Fruit fly (Drosophila melanogaster) whole organism, prepupa: Measurements from ENCODE around the gene Alp4.

ENCODE experiments used
- Blimp-1 ChIP-seq: fragments of 200-800 bp; sonication (Bioruptor generic); optimal IDR thresholded peaks from 3 replicates; lab custom pipeline; 2017; ENCODE audit warnings: missing biosample characterization, missing genetic modification characterization, mild to moderate bottlenecking, moderate library complexity, missing genetic modification reagents
- CG10631 ChIP-seq: fragments of 200-800 bp; sonication (Bioruptor generic); optimal IDR thresholded peaks from 2 replicates; lab custom pipeline; 2016; ENCODE audit warnings: missing biosample characterization, missing genetic modification characterization
- CG10669 ChIP-seq: fragments of 200-800 bp; sonication (Bioruptor generic); optimal IDR thresholded peaks from 3 replicates; lab custom pipeline; 2018; ENCODE audit warnings: missing biosample characterization, mild to moderate bottlenecking, missing genetic modification characterization, moderate library complexity
- CG11294 ChIP-seq: fragments of 200-800 bp; sonication (Bioruptor generic); IDR thresholded peaks from 2 replicates; pipeline ENCODE4 v1.3.6; 2022; ENCODE audit warnings: missing biosample characterization, missing genetic modification characterization
- CG11762 ChIP-seq: fragments of 200-800 bp; sonication (Bioruptor generic); optimal IDR thresholded peaks from 3 replicates; lab custom pipeline; 2016; ENCODE audit warnings: missing biosample characterization, missing genetic modification characterization; ENCODE audit not compliant: insufficient read depth
- CG11902 ChIP-seq: fragments of 200-800 bp; sonication (Bioruptor generic); optimal IDR thresholded peaks from 3 replicates; lab custom pipeline; 2016; ENCODE audit warnings: missing biosample characterization, missing genetic modification characterization
- CG15336 ChIP-seq: fragments of 200-800 bp; sonication (Bioruptor generic); IDR thresholded peaks from 2 replicates; pipeline ENCODE4 v1.3.6; 2022; ENCODE audit warnings: missing biosample characterization, missing genetic modification characterization
- CG1621 ChIP-seq: fragments of 200-800 bp; sonication (Bioruptor generic); optimal IDR thresholded peaks from 3 replicates; lab custom pipeline; 2018; ENCODE audit warnings: missing biosample characterization, mild to moderate bottlenecking, missing genetic modification characterization
- CG31627 ChIP-seq: fragments of 200-800 bp; sonication (Bioruptor generic); optimal IDR thresholded peaks from 3 replicates; lab custom pipeline; 2016; ENCODE audit warnings: missing biosample characterization, missing genetic modification characterization
- CG6792 ChIP-seq: fragments of 200-800 bp; sonication (Bioruptor generic); optimal IDR thresholded peaks from 3 replicates; lab custom pipeline; 2016; ENCODE audit warnings: missing biosample characterization, missing genetic modification characterization
- CG6808 ChIP-seq: fragments of 200-800 bp; sonication (Bioruptor generic); optimal IDR thresholded peaks from 3 replicates; lab custom pipeline; 2017; ENCODE audit warnings: missing biosample characterization, missing genetic modification characterization, mild to moderate bottlenecking, moderate library complexity, missing genetic modification reagents
- CG6854 ChIP-seq: fragments of 200-800 bp; sonication (Bioruptor generic); optimal IDR thresholded peaks from 2 replicates; lab custom pipeline; 2017; ENCODE audit warnings: missing biosample characterization, mild to moderate bottlenecking, missing genetic modification characterization
- CG7368 ChIP-seq: fragments of 200-800 bp; sonication (Bioruptor generic); optimal IDR thresholded peaks from 3 replicates; lab custom pipeline; 2016; ENCODE audit warnings: missing biosample characterization, missing genetic modification characterization
- CG8119 ChIP-seq: fragments of 200-800 bp; sonication (Bioruptor generic); IDR thresholded peaks from 3 replicates; pipeline ENCODE4 v1.3.6; 2022; ENCODE audit warnings: missing biosample characterization, missing genetic modification characterization
- Eip75B ChIP-seq: fragments of 200-800 bp; sonication (Bioruptor generic); optimal IDR thresholded peaks from 3 replicates; lab custom pipeline; 2016; ENCODE audit warnings: missing biosample characterization, missing genetic modification characterization
- Eip78C ChIP-seq: fragments of 200-800 bp; sonication (Bioruptor generic); peaks from one replicate; lab custom pipeline; 2016; ENCODE audit warnings: missing biosample characterization, missing genetic modification characterization
- Ets21C ChIP-seq: fragments of 200-800 bp; sonication (Bioruptor generic); optimal IDR thresholded peaks from 3 replicates; lab custom pipeline; 2016; ENCODE audit warnings: missing biosample characterization, missing genetic modification characterization
- Gug ChIP-seq: fragments of 200-800 bp; sonication (Bioruptor generic); IDR thresholded peaks from 2 replicates; pipeline ENCODE4 v1.3.6; 2022; ENCODE audit warnings: missing biosample characterization, missing genetic modification characterization
- Hr38 ChIP-seq: sonication (Bioruptor generic); optimal IDR thresholded peaks from 2 replicates; lab custom pipeline; 2016; ENCODE audit warnings: missing biosample characterization, missing genetic modification characterization
- Hr39 ChIP-seq: fragments of 200-800 bp; sonication (Bioruptor generic); optimal IDR thresholded peaks from 2 replicates; lab custom pipeline; 2016; ENCODE audit warnings: missing biosample characterization, missing genetic modification characterization
- Sox102F ChIP-seq: fragments of 200-800 bp; sonication (Bioruptor generic); optimal IDR thresholded peaks from 2 replicates; lab custom pipeline; 2016; ENCODE audit warnings: missing biosample characterization, mild to moderate bottlenecking, missing genetic modification characterization
- achi ChIP-seq: fragments of 200-800 bp; sonication (Bioruptor generic); optimal IDR thresholded peaks from 3 replicates; lab custom pipeline; 2016; ENCODE audit warnings: missing biosample characterization, missing genetic modification characterization
- cyc ChIP-seq: fragments of 200-800 bp; sonication (Bioruptor generic); optimal IDR thresholded peaks from 3 replicates; lab custom pipeline; 2016; ENCODE audit warnings: missing biosample characterization, missing genetic modification characterization
- dac ChIP-seq: fragments of 200-800 bp; sonication (Bioruptor generic); optimal IDR thresholded peaks from 2 replicates; lab custom pipeline; 2017; ENCODE audit warnings: missing biosample characterization, mild to moderate bottlenecking, missing genetic modification characterization
- dsx ChIP-seq: fragments of 200-800 bp; optimal IDR thresholded peaks from 3 replicates; lab custom pipeline; 2019; ENCODE audit warnings: missing biosample characterization, mild to moderate bottlenecking, missing genetic modification characterization, moderate library complexity; ENCODE audit not compliant: poor library complexity, severe bottlenecking
- eg ChIP-seq: fragments of 200-800 bp; sonication (Bioruptor generic); IDR thresholded peaks from 3 replicates; pipeline ENCODE4 v1.3.6; 2022; ENCODE audit warnings: missing biosample characterization, missing genetic modification characterization
- esn ChIP-seq: fragments of 200-800 bp; sonication (Bioruptor generic); optimal IDR thresholded peaks from 2 replicates; lab custom pipeline; 2016; ENCODE audit warnings: missing biosample characterization, mild to moderate bottlenecking, missing genetic modification characterization, moderate library complexity
- fd85E ChIP-seq: fragments of 200-800 bp; sonication (Bioruptor generic); optimal IDR thresholded peaks from 3 replicates; lab custom pipeline; 2016; ENCODE audit warnings: missing biosample characterization, missing genetic modification characterization
- fkh ChIP-seq: fragments of 200-800 bp; sonication (Bioruptor generic); optimal IDR thresholded peaks from 3 replicates; lab custom pipeline; 2017; ENCODE audit warnings: missing biosample characterization, mild to moderate bottlenecking, missing genetic modification characterization, moderate library complexity
- net ChIP-seq: fragments of 200-800 bp; sonication (Bioruptor generic); optimal IDR thresholded peaks from 3 replicates; lab custom pipeline; 2016; ENCODE audit warnings: missing biosample characterization, missing genetic modification characterization
- pdm3 ChIP-seq: fragments of 200-800 bp; sonication (Bioruptor generic); optimal IDR thresholded peaks from 3 replicates; lab custom pipeline; 2016; ENCODE audit warnings: missing biosample characterization, missing genetic modification characterization
- ss ChIP-seq, 2 experiments: fragments of 200-800 bp; sonication (Bioruptor generic); optimal IDR thresholded peaks; 2 replicates in 1 of 2; 3 replicates in 1 of 2; lab custom pipeline; 2017 to 2018; ENCODE audit warnings: mild to moderate bottlenecking in 2 of 2, missing biosample characterization in 2 of 2, missing genetic modification characterization in 2 of 2, moderate library complexity in 1 of 2
- svp ChIP-seq: fragments of 200-800 bp; sonication (Bioruptor generic); peaks from one replicate; lab custom pipeline; 2016; ENCODE audit warnings: missing biosample characterization, missing genetic modification characterization
- vri ChIP-seq: fragments of 200-800 bp; sonication (Bioruptor generic); optimal IDR thresholded peaks from 3 replicates; lab custom pipeline; 2016; ENCODE audit warnings: missing biosample characterization, mild to moderate bottlenecking, missing genetic modification characterization

Gene Alp4

DNA sequence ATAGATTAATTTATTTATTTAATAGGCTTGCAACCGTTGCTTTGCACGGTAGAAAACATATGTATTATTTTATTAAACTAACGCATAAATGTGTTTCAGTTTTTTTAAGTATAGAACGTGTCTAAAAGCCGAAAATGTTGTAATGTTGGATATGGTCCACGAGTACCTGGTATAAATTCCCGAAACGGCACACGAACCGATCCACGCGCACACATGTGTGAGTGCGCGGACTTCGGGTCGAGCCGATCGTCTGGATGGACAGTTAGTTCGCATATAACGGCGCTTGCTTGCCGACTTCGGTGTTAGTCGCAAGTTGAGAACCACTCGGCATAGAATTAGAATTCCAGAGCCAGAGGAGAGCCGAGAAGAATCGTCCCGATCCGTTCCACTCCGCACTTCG, at the start of gene Alp4:
Gene Alp4, plus strand, starts transcription at position 301 of the 400 bp plus-strand sequence.
- TF ChIP-seq CG10669 (no peak), CG11294 (GFP tag; lab: Robert Waterston, UW) (no peak), esn (no peak), CG10631 (GFP tag; lab: Kevin White, UChicago) (no peak), CG6792 (GFP tag; lab: Kevin White, UChicago) (no peak), Eip78C (GFP tag; lab: Kevin White, UChicago) (no peak), CG7368 (GFP tag; lab: Kevin White, UChicago) (no peak)

DNA sequence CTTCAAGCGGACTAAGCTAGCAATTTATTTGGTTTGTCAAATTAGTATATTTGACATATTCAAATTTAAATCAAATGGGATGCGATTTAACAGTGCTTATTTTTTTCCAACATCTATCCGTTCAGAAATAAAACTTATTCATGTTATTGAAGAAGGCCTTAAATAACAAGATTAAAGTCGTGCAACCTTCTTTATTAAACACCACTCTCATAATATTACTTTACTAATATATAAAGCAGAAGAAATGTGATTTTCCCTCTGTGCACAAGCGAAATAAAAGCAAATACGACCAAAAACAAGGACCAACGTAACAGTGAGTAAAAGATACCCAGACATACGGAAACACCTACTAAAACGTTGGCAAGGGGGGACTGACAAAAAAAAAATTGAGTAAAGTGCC, 42.1 kb upstream of the Alp4 start:
- TF ChIP-seq Eip75B (GFP tag; lab: Kevin White, UChicago) (no peak), Ets21C (GFP tag; lab: Kevin White, UChicago) (no peak), svp (peak; percentile 70), pdm3 (GFP tag; lab: Kevin White, UChicago) (peak; percentile 7), Eip78C (GFP tag; lab: Kevin White, UChicago) (peak; percentile 52)

DNA sequence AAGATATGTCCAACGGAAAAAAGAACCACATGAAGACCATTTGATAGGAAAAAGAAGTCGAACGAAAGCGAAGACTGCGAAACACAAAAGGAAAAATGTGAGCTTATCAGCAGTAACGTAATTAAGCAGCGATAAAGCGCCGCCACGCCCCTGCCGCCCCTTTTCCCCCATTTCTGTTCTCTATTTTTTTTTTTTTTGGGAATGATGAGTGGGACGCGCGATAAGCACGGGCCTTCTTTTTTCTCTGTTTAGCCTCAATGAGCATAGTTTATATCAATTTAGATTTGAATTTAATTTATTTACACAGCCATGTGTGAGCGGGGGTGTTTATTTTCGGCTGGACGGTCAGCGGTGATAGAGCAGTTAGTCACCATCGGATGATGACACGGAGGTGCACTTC, 38.6 kb upstream of the Alp4 start:
- peak; percentile 61 for TF ChIP-seq fkh (GFP tag; lab: Kevin White, UChicago)
- TF ChIP-seq vri (GFP tag; lab: Kevin White, UChicago): peak; percentile 53
- no peak for TF ChIP-seq Eip75B (GFP tag; lab: Kevin White, UChicago)
- no peak for TF ChIP-seq CG15336
- no peak for TF ChIP-seq CG11762
- no peak for TF ChIP-seq CG1621 (tag; lab: Kevin White, UChicago)
- no peak for TF ChIP-seq Eip78C (GFP tag; lab: Kevin White, UChicago)
- no peak for TF ChIP-seq CG10669
- TF ChIP-seq achi (GFP tag; lab: Kevin White, UChicago): no peak

DNA sequence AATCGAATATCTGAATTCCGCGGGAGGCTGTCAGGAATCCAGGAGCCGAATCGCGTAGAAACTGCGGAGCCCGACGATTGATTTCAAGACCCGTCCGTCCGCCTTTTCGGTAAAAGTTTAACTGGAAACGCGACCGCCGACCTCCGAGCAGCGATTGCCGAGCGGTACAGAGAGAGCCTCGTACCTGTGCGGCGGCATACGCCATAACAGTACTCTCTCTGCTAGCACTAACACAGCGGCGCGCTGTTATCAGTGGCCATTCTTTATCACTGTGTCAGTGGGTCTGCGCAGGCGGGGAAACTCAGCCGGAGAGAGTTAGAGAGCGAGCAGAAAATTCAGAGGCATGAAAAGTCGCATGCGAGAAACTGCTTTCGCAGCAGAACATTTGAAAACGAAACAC, 32.0 kb upstream of the Alp4 start, which contains the start of gene 5-HT7:
Gene 5-HT7, minus strand, starts transcription at position 161 of the 400 bp plus-strand sequence.
- TF ChIP-seq svp: peak; percentile 75
- no peak for TF ChIP-seq dac

DNA sequence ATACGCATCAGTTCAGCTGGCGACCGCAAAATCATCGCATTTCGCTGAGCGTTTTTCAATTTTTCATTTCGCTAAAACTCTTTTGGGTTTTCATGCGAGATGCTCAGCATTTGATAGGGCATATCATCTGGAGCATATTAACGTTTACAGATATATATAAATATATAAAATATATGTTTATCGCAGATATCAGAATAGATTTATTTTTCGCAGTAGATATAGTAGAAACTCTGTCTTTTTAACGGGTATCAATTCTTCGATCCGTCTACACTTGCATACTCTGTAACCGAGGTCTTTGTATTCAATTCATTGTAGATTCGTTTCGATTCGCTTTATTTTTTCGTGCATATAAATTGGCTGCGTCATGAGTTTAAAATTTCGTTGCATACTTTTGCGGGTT, 29.1 kb upstream of the Alp4 start:
- TF ChIP-seq CG11294 (GFP tag; lab: Robert Waterston, UW) (0 out of 2 replicates have a peak, but pooled peaks have one; percentile 24), ss (GFP tag; optimal IDR thresholded peaks at IDR 0.05; lab: Kevin White, UChicago) (no peak), svp (peak; percentile 50), Hr38 (no peak)

DNA sequence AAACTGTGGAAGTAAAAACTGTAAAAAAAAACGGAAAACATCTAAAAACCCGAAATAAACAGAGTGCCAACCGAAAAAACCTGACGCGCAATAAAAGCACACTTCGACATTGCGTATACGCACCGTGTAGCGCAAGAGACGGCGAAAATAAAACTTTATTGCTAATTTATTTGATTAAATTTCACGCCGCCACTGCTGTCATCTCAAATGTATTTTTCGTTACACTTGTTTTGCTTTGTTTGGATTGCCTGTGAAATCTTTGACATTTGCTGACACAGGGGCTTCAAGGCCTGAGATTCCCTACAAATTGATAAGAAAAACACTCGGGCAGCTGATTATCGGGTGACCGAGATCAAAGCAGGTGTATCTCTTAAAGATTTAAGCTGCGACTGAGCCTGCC, 28.0 kb upstream of the Alp4 start:
- no peak for TF ChIP-seq CG10631 (GFP tag; lab: Kevin White, UChicago)
- TF ChIP-seq, all 60 proteins: peak for 0

DNA sequence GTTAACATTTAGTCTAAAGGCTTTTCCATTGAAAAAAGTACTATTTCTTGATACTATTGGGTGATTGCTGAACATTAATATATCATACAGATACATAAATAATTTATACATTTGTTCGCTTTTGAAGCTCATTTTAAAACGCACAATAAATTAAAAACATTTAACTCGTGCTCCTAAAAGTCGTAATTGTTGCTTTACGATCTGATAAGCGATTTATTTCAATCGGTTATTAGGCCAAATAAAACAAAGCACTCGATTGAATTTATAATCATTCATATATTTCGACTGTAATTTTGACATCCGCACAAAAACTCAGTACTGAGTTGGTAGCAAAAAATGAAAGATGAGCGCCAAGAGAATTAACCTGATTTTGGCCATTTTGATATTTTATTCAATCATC, 13.7 kb upstream of the Alp4 start, which contains the start of gene CG33773:
Gene CG33773, plus strand, starts transcription at position 301 of the 400 bp plus-strand sequence.
- TF ChIP-seq fd85E (GFP tag; lab: Kevin White, UChicago): no peak
- no peak for TF ChIP-seq CG8119 (GFP tag; lab: Robert Waterston, UW)
- no peak for TF ChIP-seq dsx (GFP tag; lab: Kevin White, UChicago)
- no peak for TF ChIP-seq net
- no peak for TF ChIP-seq Hr39 (GFP tag; lab: Kevin White, UChicago)
- no peak for TF ChIP-seq CG11902 (GFP tag; lab: Kevin White, UChicago)
- TF ChIP-seq CG11294 (GFP tag; lab: Robert Waterston, UW): no peak
- TF ChIP-seq CG6808: no peak
- no peak for TF ChIP-seq eg (GFP tag; lab: Robert Waterston, UW)
- no peak for TF ChIP-seq pdm3 (GFP tag; lab: Kevin White, UChicago)
- no peak for TF ChIP-seq Ets21C (GFP tag; lab: Kevin White, UChicago)
- TF ChIP-seq CG6792 (GFP tag; lab: Kevin White, UChicago): no peak
- TF ChIP-seq CG31627 (GFP tag; lab: Kevin White, UChicago): no peak
- TF ChIP-seq Blimp-1 (GFP tag; lab: Kevin White, UChicago): no peak
- TF ChIP-seq esn: no peak
- no peak for TF ChIP-seq Gug (GFP tag; lab: Robert Waterston, UW)
- TF ChIP-seq Sox102F (GFP tag; lab: Kevin White, UChicago): no peak
- no peak for TF ChIP-seq Hr38
- no peak for TF ChIP-seq CG6854 (GFP tag; lab: Kevin White, UChicago)
- TF ChIP-seq cyc (GFP tag; lab: Kevin White, UChicago): no peak
- TF ChIP-seq, all 60 proteins: peak for 0
